Worm (Caenorhabditis elegans): Measurements from ENCODE around the gene pccb-1.

pccb-1 gene

ce11 chrX:3045466-3045865 lies 43.9 kb upstream of the pccb-1 start, which contains the start of gene cnnm-3:
cnnm-3 (minus strand) TSS chrX:3045847.
- TF ChIP-seq lin-38 (GFP tag; IDR thresholded peaks at IDR 0.05) (no peak), dmd-6 (GFP tag; IDR thresholded peaks at IDR 0.05) (peak; percentile 74), ceh-62 (tag; optimal IDR thresholded peaks at IDR 0.05) (no peak), tra-1 (GFP tag; IDR thresholded peaks at IDR 0.05) (0 out of 2 replicates have a peak, but pooled peaks have one; percentile 5), hlh-11 (tag; optimal IDR thresholded peaks at IDR 0.05) (peak; percentile 19), skn-1 (tag; optimal IDR thresholded peaks at IDR 0.05) (no peak)

ce11 chrX:3047224-3047623 lies 42.1 kb upstream of the pccb-1 start:
- no peak for TF ChIP-seq daf-16 (GFP tag; optimal IDR thresholded peaks at IDR 0.05)
- TF ChIP-seq daf-16 (tag; optimal IDR thresholded peaks at IDR 0.05) = peak; percentile 4
- TF ChIP-seq nhr-111 (GFP tag; optimal IDR thresholded peaks at IDR 0.05) = no peak
- no peak for TF ChIP-seq nhr-41 (GFP tag; IDR thresholded peaks at IDR 0.05)
- no peak for TF ChIP-seq daf-12 (tag; optimal IDR thresholded peaks at IDR 0.05)
- no peak for TF ChIP-seq dmd-8 (GFP tag; IDR thresholded peaks at IDR 0.05)
- no peak for TF ChIP-seq daf-8 (GFP tag; IDR thresholded peaks at IDR 0.05)
- no peak for TF ChIP-seq F37D6.2 (tag; optimal IDR thresholded peaks at IDR 0.05)
- TF ChIP-seq nhr-6 (tag; optimal IDR thresholded peaks at IDR 0.05) = no peak
- TF ChIP-seq dmd-6 (GFP tag; IDR thresholded peaks at IDR 0.05) = peak; percentile 40; the same call in 1 of the 2 replicates
- no peak for TF ChIP-seq tra-1 (GFP tag; IDR thresholded peaks at IDR 0.05)
- TF ChIP-seq nhr-102 (tag; optimal IDR thresholded peaks at IDR 0.05) = no peak
- TF ChIP-seq vab-7 (GFP tag; IDR thresholded peaks at IDR 0.05) = no peak
- peak; percentile 28 for TF ChIP-seq pqm-1 (tag; optimal IDR thresholded peaks at IDR 0.05)
- TF ChIP-seq php-3 (GFP tag; IDR thresholded peaks at IDR 0.05) = no peak
- TF ChIP-seq aha-1 (tag) = peak; percentile 25
- TF ChIP-seq saeg-2 (GFP tag; IDR thresholded peaks at IDR 0.05) = no peak
- no peak for TF ChIP-seq attf-4 (tag; optimal IDR thresholded peaks at IDR 0.05)
- no peak for TF ChIP-seq lin-13 (GFP tag; optimal IDR thresholded peaks at IDR 0.05)
- TF ChIP-seq arid-1 (GFP tag; conservative IDR thresholded peaks at IDR 0.05) = no peak
- TF ChIP-seq ztf-11 (tag; optimal IDR thresholded peaks at IDR 0.05) = no peak
- no peak for TF ChIP-seq F49E8.2 (tag; optimal IDR thresholded peaks at IDR 0.05; ENCODE audit: borderline replicate concordance)
- TF ChIP-seq unc-39 (tag; optimal IDR thresholded peaks at IDR 0.05) = no peak

- TF ChIP-seq ZK337.2 (GFP tag; IDR thresholded peaks at IDR 0.05) = no peak
- TF ChIP-seq aha-1 (tag) = peak; percentile 9
These were observed 40.7 kb upstream of the pccb-1 start for ce11 chrX:3048696-3049095.

- TF ChIP-seq nhr-41 (GFP tag; IDR thresholded peaks at IDR 0.05) = no peak
- TF ChIP-seq hlh-30 (tag; optimal IDR thresholded peaks at IDR 0.05; ENCODE audit: insufficient read depth) = peak; percentile 61
- peak; percentile 51 for TF ChIP-seq mes-2 (tag; optimal IDR thresholded peaks at IDR 0.05; ENCODE audit: poor library complexity, severe bottlenecking)
- peak in 1 of 2 experiments; percentile 12 for TF ChIP-seq unc-62 (GFP tag; optimal IDR thresholded peaks at IDR 0.05 in 1 of 2)
- TF ChIP-seq unc-62 (tag; optimal IDR thresholded peaks at IDR 0.05) = no peak
- peak; percentile 35 for TF ChIP-seq mxl-3 (GFP tag; optimal IDR thresholded peaks at IDR 0.05)
- TF ChIP-seq ceh-28 (tag; optimal IDR thresholded peaks at IDR 0.05) = no peak
- TF ChIP-seq hlh-11 (tag; optimal IDR thresholded peaks at IDR 0.05) = peak; percentile 59
- peak; percentile 34 for TF ChIP-seq ceh-20 (GFP tag; IDR thresholded peaks at IDR 0.05)
- peak; percentile 61 for TF ChIP-seq rbr-2 (tag; optimal IDR thresholded peaks at IDR 0.05)
- peak; percentile 25 for TF ChIP-seq F37D6.2 (tag; optimal IDR thresholded peaks at IDR 0.05)
- TF ChIP-seq dmd-9 (GFP tag; IDR thresholded peaks at IDR 0.05) = no peak
- TF ChIP-seq Y48G9A.11 (GFP tag; IDR thresholded peaks at IDR 0.05) = no peak
- TF ChIP-seq madf-5 (GFP tag; IDR thresholded peaks at IDR 0.05) = no peak
- TF ChIP-seq mdl-1 (tag; optimal IDR thresholded peaks at IDR 0.05) = peak; percentile 2 to 24
- TF ChIP-seq dmd-6 (GFP tag; IDR thresholded peaks at IDR 0.05) = peak; percentile 61
- peak; percentile 51; the same call in 1 of the 2 replicates for TF ChIP-seq vab-7 (GFP tag; IDR thresholded peaks at IDR 0.05)
- TF ChIP-seq tra-1 (GFP tag; IDR thresholded peaks at IDR 0.05) = 0 out of 2 replicates have a peak, but pooled peaks have one; percentile 17
- TF ChIP-seq nhr-102 (tag; optimal IDR thresholded peaks at IDR 0.05) = peak; percentile 25
- peak; percentile 64 for TF ChIP-seq aha-1 (tag)
- no peak for TF ChIP-seq nhr-76 (tag; optimal IDR thresholded peaks at IDR 0.05)
- TF ChIP-seq fkh-10 (GFP tag; optimal IDR thresholded peaks at IDR 0.05) = peak; percentile 77
- TF ChIP-seq hmg-1.1 (GFP tag; IDR thresholded peaks at IDR 0.05) = peak; percentile 88
- TF ChIP-seq dve-1 (tag; optimal IDR thresholded peaks at IDR 0.05; ENCODE audit: insufficient read depth) = peak; percentile 49
- TF ChIP-seq mep-1 (tag; optimal IDR thresholded peaks at IDR 0.05) = peak; percentile 72
- peak; percentile 82 for TF ChIP-seq ctbp-1 (GFP tag; IDR thresholded peaks at IDR 0.05)
These were observed 40.1 kb upstream of the pccb-1 start for ce11 chrX:3049233-3049632.
